Fruit fly (Drosophila melanogaster) whole organism, embryonic: ENCODE results near the gene Sps2.

ENCODE experiments used
- Abd-B ChIP-seq: fragments of 200-800 bp; sonication (Bioruptor generic); optimal IDR thresholded peaks from 2 replicates; lab custom pipeline; 2018; ENCODE audit warnings: missing biosample characterization, mild to moderate bottlenecking, missing genetic modification characterization, moderate library complexity
- Asciz ChIP-seq: fragments of 200-800 bp; sonication (Bioruptor generic); optimal IDR thresholded peaks from 2 replicates; lab custom pipeline; 2017; ENCODE audit warnings: missing biosample characterization, mild to moderate bottlenecking, missing genetic modification characterization, missing genetic modification reagents
- C15 ChIP-seq: fragments of 200-800 bp; sonication (Bioruptor generic); IDR thresholded peaks from 3 replicates; pipeline ENCODE4 v1.3.6; 2022; ENCODE audit warnings: missing biosample characterization, missing genetic modification characterization
- CG10462 ChIP-seq: fragments of 200-800 bp; sonication (Bioruptor generic); optimal IDR thresholded peaks from 2 replicates; lab custom pipeline; 2016; ENCODE audit warnings: missing biosample characterization, missing genetic modification characterization
- CG10543 ChIP-seq: fragments of 200-800 bp; sonication (Bioruptor generic); optimal IDR thresholded peaks from 3 replicates; lab custom pipeline; 2017; ENCODE audit warnings: missing biosample characterization, mild to moderate bottlenecking, missing genetic modification characterization, moderate library complexity
- CG10565 ChIP-seq: fragments of 200-800 bp; sonication (Bioruptor generic); optimal IDR thresholded peaks from 3 replicates; lab custom pipeline; 2016; ENCODE audit warnings: missing biosample characterization, mild to moderate bottlenecking, missing genetic modification characterization
- CG12769 ChIP-seq: fragments of 200-800 bp; sonication (Bioruptor generic); optimal IDR thresholded peaks from 2 replicates; lab custom pipeline; 2019; ENCODE audit warnings: missing biosample characterization, mild to moderate bottlenecking, missing genetic modification characterization, moderate library complexity
- CG14860 ChIP-seq: fragments of 200-800 bp; sonication (Bioruptor generic); IDR thresholded peaks from 3 replicates; pipeline ENCODE4 v1.3.6; 2022; ENCODE audit warnings: missing biosample characterization, missing genetic modification characterization; ENCODE audit not compliant: partially characterized antibody
- CG15269 ChIP-seq: fragments of 200-800 bp; sonication (Bioruptor generic); optimal IDR thresholded peaks from 2 replicates; lab custom pipeline; 2018; ENCODE audit warnings: missing biosample characterization, mild to moderate bottlenecking, missing genetic modification characterization, moderate library complexity
- CG16813 ChIP-seq: fragments of 200-800 bp; sonication (Bioruptor generic); IDR thresholded peaks from 3 replicates; pipeline ENCODE4 v1.3.6; 2022; ENCODE audit warnings: missing biosample characterization, missing genetic modification characterization; ENCODE audit not compliant: partially characterized antibody
- CG17186 ChIP-seq: fragments of 200-800 bp; sonication (Bioruptor generic); optimal IDR thresholded peaks from 3 replicates; lab custom pipeline; 2017; ENCODE audit warnings: missing biosample characterization, missing genetic modification reagents, missing genetic modification characterization
- CG17328 ChIP-seq: fragments of 200-800 bp; sonication (Bioruptor generic); IDR thresholded peaks from 2 replicates; pipeline ENCODE4 v1.3.6; 2022; ENCODE audit warnings: missing biosample characterization, missing genetic modification characterization
- CG17568 ChIP-seq: fragments of 200-800 bp; sonication (Bioruptor generic); optimal IDR thresholded peaks from 2 replicates; lab custom pipeline; 2018; ENCODE audit warnings: missing biosample characterization, mild to moderate bottlenecking, missing genetic modification characterization, moderate library complexity
- CG17802 ChIP-seq: fragments of 200-800 bp; sonication (Bioruptor generic); optimal IDR thresholded peaks from 2 replicates; lab custom pipeline; 2018; ENCODE audit warnings: missing biosample characterization, mild to moderate bottlenecking, missing genetic modification characterization, moderate library complexity
- CG30403 ChIP-seq: fragments of 200-800 bp; sonication (Bioruptor generic); optimal IDR thresholded peaks from 3 replicates; lab custom pipeline; 2016; ENCODE audit warnings: missing biosample characterization, missing genetic modification characterization
- CG30431 ChIP-seq: fragments of 200-800 bp; sonication (Bioruptor generic); optimal IDR thresholded peaks from 2 replicates; lab custom pipeline; 2017; ENCODE audit warnings: missing biosample characterization, missing genetic modification characterization
- CG3407 ChIP-seq: fragments of 200-800 bp; sonication (Bioruptor generic); optimal IDR thresholded peaks from 2 replicates; lab custom pipeline; 2018; ENCODE audit warnings: missing biosample characterization, mild to moderate bottlenecking, missing genetic modification characterization
- CG4424 ChIP-seq: fragments of 200-800 bp; sonication (Bioruptor generic); optimal IDR thresholded peaks from 3 replicates; lab custom pipeline; 2016; ENCODE audit warnings: missing biosample characterization, missing genetic modification characterization
- CG5953 ChIP-seq: fragments of 200-800 bp; sonication (Bioruptor generic); IDR thresholded peaks from 2 replicates; pipeline ENCODE4 v1.3.6; 2022; ENCODE audit warnings: missing biosample characterization, missing genetic modification characterization
- CG8388 ChIP-seq: fragments of 200-800 bp; sonication (Bioruptor generic); optimal IDR thresholded peaks from 2 replicates; lab custom pipeline; 2019; ENCODE audit warnings: missing biosample characterization, mild to moderate bottlenecking, missing genetic modification characterization, moderate library complexity
- D ChIP-seq, 2 experiments: fragments of 200-800 bp in 1 of 2; fragments of >200 bp in 1 of 2; sonication (Bioruptor generic) in 1 of 2; optimal IDR thresholded peaks; 2 replicates in 1 of 2; 3 replicates in 1 of 2; lab custom pipeline; 2017; ENCODE audit warnings: mild to moderate bottlenecking in 1 of 2, missing biosample characterization in 1 of 2, missing genetic modification characterization in 1 of 2, missing genetic modification reagents in 1 of 2
- Dfd ChIP-seq, 2 experiments: fragments of >200 bp; optimal IDR thresholded peaks; 2 replicates each; lab custom pipeline; 2017; ENCODE audit warnings: missing biosample characterization in 2 of 2, missing genetic modification characterization in 2 of 2
- Gsc ChIP-seq: fragments of 200-800 bp; sonication (Bioruptor generic); IDR thresholded peaks from 2 replicates; pipeline ENCODE4 v1.3.6; 2022; ENCODE audit warnings: missing biosample characterization, missing genetic modification characterization
- HHEX ChIP-seq: fragments of 200-800 bp; sonication (Bioruptor generic); optimal IDR thresholded peaks from 3 replicates; lab custom pipeline; 2017; ENCODE audit warnings: missing biosample characterization, mild to moderate bottlenecking, missing genetic modification characterization, missing genetic modification reagents
- HmgD ChIP-seq: fragments of 200-800 bp; sonication (Bioruptor generic); optimal IDR thresholded peaks from 3 replicates; lab custom pipeline; 2016; ENCODE audit warnings: missing biosample characterization, missing genetic modification characterization
- HmgZ ChIP-seq: fragments of 200-800 bp; sonication (Bioruptor generic); optimal IDR thresholded peaks from 2 replicates; lab custom pipeline; 2018; ENCODE audit warnings: missing biosample characterization, mild to moderate bottlenecking, missing genetic modification characterization
- Hmx ChIP-seq: fragments of 200-800 bp; sonication (Bioruptor generic); optimal IDR thresholded peaks from 2 replicates; lab custom pipeline; 2016; ENCODE audit warnings: missing biosample characterization, missing genetic modification characterization
- Hr51 ChIP-seq, 2 experiments: fragments of 200-800 bp; sonication (Bioruptor generic); optimal IDR thresholded peaks; 2 replicates in 1 of 2; 3 replicates in 1 of 2; lab custom pipeline; 2016 to 2018; ENCODE audit warnings: missing biosample characterization in 2 of 2, missing genetic modification characterization in 2 of 2, mild to moderate bottlenecking in 1 of 2, moderate library complexity in 1 of 2
- Lhr ChIP-seq: fragments of 200-800 bp; sonication (Bioruptor generic); optimal IDR thresholded peaks from 3 replicates; lab custom pipeline; 2017; ENCODE audit warnings: mild to moderate bottlenecking, missing biosample characterization, missing genetic modification reagents, missing genetic modification characterization
- Scr ChIP-seq: fragments of 200-800 bp; sonication (Bioruptor generic); IDR thresholded peaks from 2 replicates; pipeline ENCODE4 v1.3.6; 2022; ENCODE audit warnings: missing biosample characterization, missing genetic modification characterization; ENCODE audit not compliant: partially characterized antibody
- Spps ChIP-seq: fragments of 200-800 bp; sonication (Bioruptor generic); optimal IDR thresholded peaks from 2 replicates; lab custom pipeline; 2018; ENCODE audit warnings: missing biosample characterization, mild to moderate bottlenecking, missing genetic modification characterization
- Vsx1 ChIP-seq: fragments of 200-800 bp; sonication (Bioruptor generic); optimal IDR thresholded peaks from 2 replicates; lab custom pipeline; 2017; ENCODE audit warnings: missing biosample characterization, mild to moderate bottlenecking, missing genetic modification characterization, missing genetic modification reagents
- YL-1 ChIP-seq: fragments of 200-800 bp; sonication (Bioruptor generic); optimal IDR thresholded peaks from 3 replicates; lab custom pipeline; 2017; ENCODE audit warnings: missing biosample characterization, mild to moderate bottlenecking, missing genetic modification characterization
- bigmax ChIP-seq: fragments of 200-800 bp; sonication (Bioruptor generic); optimal IDR thresholded peaks from 2 replicates; lab custom pipeline; 2018; ENCODE audit warnings: missing biosample characterization, mild to moderate bottlenecking, missing genetic modification characterization
- danr ChIP-seq: fragments of 200-800 bp; sonication (Bioruptor generic); IDR thresholded peaks from 2 replicates; pipeline ENCODE4 v1.3.6; 2022; ENCODE audit warnings: missing biosample characterization, missing genetic modification characterization
- fru ChIP-seq: fragments of >200 bp; optimal IDR thresholded peaks from 2 replicates; lab custom pipeline; 2017
- h ChIP-seq: fragments of >200 bp; optimal IDR thresholded peaks from 2 replicates; lab custom pipeline; 2017
- lbe ChIP-seq: fragments of 200-800 bp; sonication (Bioruptor generic); optimal IDR thresholded peaks from 2 replicates; lab custom pipeline; 2016; ENCODE audit warnings: missing biosample characterization, mild to moderate bottlenecking, missing genetic modification characterization
- nmo ChIP-seq: fragments of 200-800 bp; sonication (Bioruptor generic); optimal IDR thresholded peaks from 2 replicates; lab custom pipeline; 2018; ENCODE audit warnings: missing biosample characterization, mild to moderate bottlenecking, missing genetic modification characterization, moderate library complexity
- psq ChIP-seq: fragments of 200-800 bp; sonication (Bioruptor generic); optimal IDR thresholded peaks from 2 replicates; lab custom pipeline; 2017; ENCODE audit warnings: missing biosample characterization, missing genetic modification characterization
- ranshi ChIP-seq: fragments of 200-800 bp; sonication (Bioruptor generic); IDR thresholded peaks from 2 replicates; pipeline ENCODE4 v1.3.6; 2022; ENCODE audit warnings: missing biosample characterization, missing genetic modification characterization
- run ChIP-seq: fragments of 200-800 bp; sonication (Bioruptor generic); optimal IDR thresholded peaks from 3 replicates; lab custom pipeline; 2018; ENCODE audit warnings: missing biosample characterization, mild to moderate bottlenecking, missing genetic modification characterization
- slp2 ChIP-seq: fragments of 200-800 bp; sonication (Bioruptor generic); optimal IDR thresholded peaks from 2 replicates; lab custom pipeline; 2016; ENCODE audit warnings: missing biosample characterization, missing genetic modification characterization
- sqz ChIP-seq: fragments of 200-800 bp; sonication (Bioruptor generic); optimal IDR thresholded peaks from 3 replicates; lab custom pipeline; 2018; ENCODE audit warnings: missing biosample characterization, mild to moderate bottlenecking, missing genetic modification characterization
- tll ChIP-seq, 2 experiments: fragments of 200-800 bp in 1 of 2; fragments of >200 bp in 1 of 2; sonication (Bioruptor generic) in 1 of 2; optimal IDR thresholded peaks; 2 replicates each; lab custom pipeline; 2017 to 2019; ENCODE audit warnings: missing biosample characterization in 2 of 2, missing genetic modification characterization in 2 of 2, mild to moderate bottlenecking in 1 of 2, moderate library complexity in 1 of 2
- trem ChIP-seq: fragments of 200-800 bp; optimal IDR thresholded peaks from 3 replicates; lab custom pipeline; 2019; ENCODE audit warnings: missing biosample characterization, mild to moderate bottlenecking, missing genetic modification characterization, moderate library complexity
- tup ChIP-seq: fragments of 200-800 bp; sonication (Bioruptor generic); optimal IDR thresholded peaks from 2 replicates; lab custom pipeline; 2016; ENCODE audit warnings: missing biosample characterization, mild to moderate bottlenecking, missing genetic modification characterization, moderate library complexity
- z ChIP-seq: fragments of 200-800 bp; sonication (Bioruptor generic); IDR thresholded peaks from 3 replicates; pipeline ENCODE4 v1.3.6; 2022; ENCODE audit warnings: missing biosample characterization, missing genetic modification characterization

The Sps2 gene

DNA sequence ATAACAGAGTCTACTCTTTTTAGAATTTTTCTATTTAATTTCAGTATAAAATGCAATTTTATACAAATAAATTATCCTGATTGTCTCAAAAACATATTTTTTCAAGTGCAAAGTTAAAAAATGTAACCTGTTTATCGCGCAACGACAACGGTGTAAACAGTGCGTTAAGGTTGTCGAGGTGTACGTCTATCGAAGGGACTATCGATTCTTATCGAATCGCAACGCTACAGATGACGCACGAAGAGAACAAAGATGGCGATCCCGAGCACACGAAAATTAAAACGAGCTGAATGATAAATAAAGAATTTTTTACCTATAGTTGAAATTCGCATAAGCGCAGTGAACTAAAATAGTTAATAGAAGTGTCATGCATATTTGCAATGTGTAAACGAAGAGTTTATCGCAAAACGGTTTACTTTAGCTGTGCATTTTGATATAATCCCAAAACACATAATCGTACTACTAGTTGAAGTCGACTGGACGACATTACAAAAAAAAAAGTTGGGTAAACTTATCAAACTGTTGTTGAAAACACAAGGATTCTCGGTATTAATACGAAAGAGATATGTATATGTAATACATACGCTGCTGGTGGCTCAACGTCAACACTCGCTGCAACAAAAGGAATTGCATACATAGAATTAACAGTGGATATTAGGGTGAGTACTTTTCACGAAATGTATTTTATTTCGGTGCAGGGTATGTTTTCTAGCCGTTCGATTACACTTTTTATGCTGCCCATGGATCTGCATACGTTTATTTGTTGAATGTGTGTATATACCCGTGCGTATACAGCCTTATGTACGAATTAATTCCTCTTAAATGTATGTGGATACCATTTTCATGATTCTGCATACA, 45.7 kb downstream of the Sps2 start, which contains the start of gene da (continued):
- TF ChIP-seq CG10543 (peak; percentile 21), Lhr (GFP tag; lab: Kevin White, UChicago) (peak; percentile 23), ranshi (0 out of 2 replicates have a peak, but pooled peaks have one; percentile 17), CG15269 (peak; percentile 69), CG4424 (peak; percentile 55), CG16813 (peak; percentile 64), psq (GFP tag; lab: Kevin White, UChicago) (no peak), CG30431 (no peak), CG14860 (GFP tag; lab: Robert Waterston, UW) (no peak), Asciz (GFP tag; lab: Kevin White, UChicago) (peak; percentile 23), Hr51 (GFP tag; optimal IDR thresholded peaks at IDR 0.05; lab: Kevin White, UChicago) (peak; percentile 39 to 46), Abd-B (GFP tag; lab: Kevin White, UChicago) (no peak), Hmx (GFP tag; lab: Kevin White, UChicago) (peak; percentile 49), HHEX (peak; percentile 40), Spps (tag; lab: Kevin White, UChicago) (peak; percentile 23), Dfd (GFP tag; optimal IDR thresholded peaks at IDR 0.05; lab: Kevin White, UChicago) (peak in 1 of 2 experiments; percentile 43), run (no peak), slp2 (peak; percentile 36), CG5953 (no peak), CG3407 (GFP tag; lab: Kevin White, UChicago) (no peak), tup (no peak), CG17328 (GFP tag; lab: Robert Waterston, UW) (peak; percentile 55), sqz (GFP tag; lab: Kevin White, UChicago) (no peak), nmo (peak; percentile 73), danr (GFP tag; lab: Robert Waterston, UW) (no peak), CG17568 (GFP tag; lab: Kevin White, UChicago) (peak; percentile 24), fru (lab: Kevin White, UChicago) (no peak), CG10565 (GFP tag; lab: Kevin White, UChicago) (no peak), z (GFP tag; lab: Robert Waterston, UW) (no peak), CG30403 (GFP tag; lab: Kevin White, UChicago) (peak; percentile 77), tll (GFP tag; optimal IDR thresholded peaks at IDR 0.05; lab: Kevin White, UChicago) (peak in 1 of 2 experiments; percentile 12), h (lab: Kevin White, UChicago) (no peak), CG12769 (no peak), Gsc (GFP tag; lab: Robert Waterston, UW) (no peak), HmgD (GFP tag; lab: Kevin White, UChicago) (peak; percentile 53), CG8388 (GFP tag; lab: Kevin White, UChicago) (peak; percentile 21), CG10462 (GFP tag; lab: Kevin White, UChicago) (peak; percentile 10), lbe (GFP tag; lab: Kevin White, UChicago) (no peak), D (optimal IDR thresholded peaks at IDR 0.05; lab: Kevin White, UChicago) (no peak), D (GFP tag; optimal IDR thresholded peaks at IDR 0.05; lab: Kevin White, UChicago) (no peak), CG17186 (GFP tag; lab: Kevin White, UChicago) (peak; percentile 79), C15 (GFP tag; lab: Robert Waterston, UW) (no peak), Scr (GFP tag; lab: Robert Waterston, UW) (peak; percentile 59), YL-1 (peak; percentile 89), Vsx1 (GFP tag; lab: Kevin White, UChicago) (no peak), bigmax (peak; percentile 32), CG17802 (tag; lab: Kevin White, UChicago) (peak; percentile 95), trem (tag; lab: Kevin White, UChicago) (peak; percentile 59), HmgZ (peak; percentile 41)
